Fruit fly (Drosophila melanogaster) whole organism, embryonic: ENCODE measurements around the gene ZIPIC.

Source experiments
- CG10147 ChIP-seq: fragments of 200-800 bp; sonication (Bioruptor generic); optimal IDR thresholded peaks from 2 replicates; lab custom pipeline; 2019; ENCODE audit warnings: missing biosample characterization, mild to moderate bottlenecking, missing genetic modification characterization, moderate library complexity
- CG1024 ChIP-seq: fragments of 200-800 bp; sonication (Bioruptor generic); IDR thresholded peaks from 2 replicates; pipeline ENCODE4 v1.3.6; 2022; ENCODE audit warnings: missing biosample characterization, missing genetic modification characterization
- CG10431 ChIP-seq: fragments of 200-800 bp; sonication (Bioruptor generic); optimal IDR thresholded peaks from 3 replicates; lab custom pipeline; 2018; ENCODE audit warnings: missing biosample characterization, mild to moderate bottlenecking, missing genetic modification characterization
- CG10654 ChIP-seq: fragments of 200-800 bp; sonication (Bioruptor generic); optimal IDR thresholded peaks from 2 replicates; lab custom pipeline; 2016; ENCODE audit warnings: missing biosample characterization, missing genetic modification characterization
- CG15269 ChIP-seq: fragments of 200-800 bp; sonication (Bioruptor generic); optimal IDR thresholded peaks from 2 replicates; lab custom pipeline; 2018; ENCODE audit warnings: missing biosample characterization, mild to moderate bottlenecking, missing genetic modification characterization, moderate library complexity
- CG17568 ChIP-seq: fragments of 200-800 bp; sonication (Bioruptor generic); optimal IDR thresholded peaks from 2 replicates; lab custom pipeline; 2018; ENCODE audit warnings: missing biosample characterization, mild to moderate bottlenecking, missing genetic modification characterization, moderate library complexity
- CG18599 ChIP-seq: fragments of 200-800 bp; sonication (Bioruptor generic); optimal IDR thresholded peaks from 3 replicates; lab custom pipeline; 2017; ENCODE audit warnings: missing biosample characterization, missing genetic modification characterization, mild to moderate bottlenecking, moderate library complexity, missing genetic modification reagents
- CG30403 ChIP-seq: fragments of 200-800 bp; sonication (Bioruptor generic); optimal IDR thresholded peaks from 3 replicates; lab custom pipeline; 2016; ENCODE audit warnings: missing biosample characterization, missing genetic modification characterization
- CG3065 ChIP-seq: fragments of 200-800 bp; sonication (Bioruptor generic); optimal IDR thresholded peaks from 2 replicates; lab custom pipeline; 2016; ENCODE audit warnings: missing biosample characterization, missing genetic modification characterization
- CG4424 ChIP-seq: fragments of 200-800 bp; sonication (Bioruptor generic); optimal IDR thresholded peaks from 3 replicates; lab custom pipeline; 2016; ENCODE audit warnings: missing biosample characterization, missing genetic modification characterization
- CG4707 ChIP-seq: fragments of 200-800 bp; sonication (Bioruptor generic); optimal IDR thresholded peaks from 2 replicates; lab custom pipeline; 2018; ENCODE audit warnings: missing biosample characterization, mild to moderate bottlenecking, missing genetic modification characterization, moderate library complexity
- CG7372 ChIP-seq: fragments of 200-800 bp; sonication (Bioruptor generic); IDR thresholded peaks from 2 replicates; pipeline ENCODE4 v1.3.6; 2022; ENCODE audit warnings: missing biosample characterization, missing genetic modification characterization
- CG7987 ChIP-seq: fragments of 200-800 bp; sonication (Bioruptor generic); optimal IDR thresholded peaks from 2 replicates; lab custom pipeline; 2018; ENCODE audit warnings: missing biosample characterization, mild to moderate bottlenecking, missing genetic modification characterization, moderate library complexity
- CG9797 ChIP-seq: fragments of 200-800 bp; sonication (Bioruptor generic); optimal IDR thresholded peaks from 3 replicates; lab custom pipeline; 2018; ENCODE audit warnings: missing biosample characterization, mild to moderate bottlenecking, missing genetic modification characterization
- CG9932 ChIP-seq: fragments of 200-800 bp; sonication (Bioruptor generic); IDR thresholded peaks from 2 replicates; pipeline ENCODE4 v1.3.6; 2022; ENCODE audit warnings: missing biosample characterization, missing genetic modification characterization
- CrebB ChIP-seq: fragments of 200-800 bp; sonication (Bioruptor generic); optimal IDR thresholded peaks from 3 replicates; lab custom pipeline; 2018; ENCODE audit warnings: missing biosample characterization, mild to moderate bottlenecking, missing genetic modification characterization
- D ChIP-seq, 2 experiments: fragments of 200-800 bp in 1 of 2; fragments of >200 bp in 1 of 2; sonication (Bioruptor generic) in 1 of 2; optimal IDR thresholded peaks; 2 replicates in 1 of 2; 3 replicates in 1 of 2; lab custom pipeline; 2017; ENCODE audit warnings: mild to moderate bottlenecking in 1 of 2, missing biosample characterization in 1 of 2, missing genetic modification characterization in 1 of 2, missing genetic modification reagents in 1 of 2
- Ets65A ChIP-seq: fragments of 200-800 bp; sonication (Bioruptor generic); peaks from one replicate; lab custom pipeline; 2016; ENCODE audit warnings: missing biosample characterization, missing genetic modification characterization
- H15 ChIP-seq: fragments of 200-800 bp; sonication (Bioruptor generic); IDR thresholded peaks from 3 replicates; pipeline ENCODE4 v1.3.6; 2022; ENCODE audit warnings: missing biosample characterization, missing genetic modification characterization
- Hey ChIP-seq: fragments of 200-800 bp; sonication (Bioruptor generic); optimal IDR thresholded peaks from 3 replicates; lab custom pipeline; 2018; ENCODE audit warnings: missing biosample characterization, mild to moderate bottlenecking, missing genetic modification characterization
- HmgD ChIP-seq: fragments of 200-800 bp; sonication (Bioruptor generic); optimal IDR thresholded peaks from 3 replicates; lab custom pipeline; 2016; ENCODE audit warnings: missing biosample characterization, missing genetic modification characterization
- HmgZ ChIP-seq: fragments of 200-800 bp; sonication (Bioruptor generic); optimal IDR thresholded peaks from 2 replicates; lab custom pipeline; 2018; ENCODE audit warnings: missing biosample characterization, mild to moderate bottlenecking, missing genetic modification characterization
- Hr3 ChIP-seq: fragments of 200-800 bp; sonication (Bioruptor generic); optimal IDR thresholded peaks from 3 replicates; lab custom pipeline; 2016; ENCODE audit warnings: missing biosample characterization, missing genetic modification characterization
- Kr ChIP-seq: fragments of 200-800 bp; sonication (Bioruptor generic); optimal IDR thresholded peaks from 2 replicates; lab custom pipeline; 2017; ENCODE audit warnings: missing biosample characterization, mild to moderate bottlenecking, missing genetic modification characterization
- TFAM ChIP-seq: fragments of 200-800 bp; sonication (Bioruptor generic); optimal IDR thresholded peaks from 2 replicates; lab custom pipeline; 2017; ENCODE audit warnings: missing biosample characterization, missing genetic modification characterization, inconsistent platforms
- Tbp ChIP-seq: fragments of >200 bp; optimal IDR thresholded peaks from 2 replicates; lab custom pipeline; 2018; ENCODE audit warnings: missing biosample characterization, missing genetic modification characterization
- amos ChIP-seq: fragments of 200-800 bp; sonication (Bioruptor generic); IDR thresholded peaks from 2 replicates; pipeline ENCODE4 v1.3.6; 2022; ENCODE audit warnings: missing biosample characterization, missing genetic modification characterization; ENCODE audit not compliant: partially characterized antibody
- cad ChIP-seq: fragments of >200 bp; optimal IDR thresholded peaks from 2 replicates; lab custom pipeline; 2017; ENCODE audit warnings: missing biosample characterization, missing genetic modification characterization
- caup ChIP-seq: fragments of 200-800 bp; sonication (Bioruptor generic); optimal IDR thresholded peaks from 3 replicates; lab custom pipeline; 2017; ENCODE audit warnings: missing biosample characterization, mild to moderate bottlenecking, missing genetic modification characterization, moderate library complexity; ENCODE audit not compliant: severe bottlenecking
- ci ChIP-seq: fragments of 200-800 bp; sonication (Bioruptor generic); IDR thresholded peaks from 3 replicates; pipeline ENCODE4 v1.3.6; 2022; ENCODE audit warnings: missing biosample characterization, missing genetic modification characterization
- cwo ChIP-seq: fragments of 200-800 bp; sonication (Bioruptor generic); optimal IDR thresholded peaks from 3 replicates; lab custom pipeline; 2017; ENCODE audit warnings: missing biosample characterization, missing genetic modification characterization, mild to moderate bottlenecking, moderate library complexity, missing genetic modification reagents
- dati ChIP-seq: fragments of 200-800 bp; sonication (Bioruptor generic); IDR thresholded peaks from 2 replicates; pipeline ENCODE4 v1.3.6; 2022; ENCODE audit warnings: missing biosample characterization, missing genetic modification characterization
- dimm ChIP-seq: fragments of 200-800 bp; sonication (Bioruptor generic); IDR thresholded peaks from 2 replicates; pipeline ENCODE4 v1.3.6; 2022; ENCODE audit warnings: missing biosample characterization, missing genetic modification characterization
- ems ChIP-seq: fragments of 200-800 bp; sonication (Bioruptor generic); optimal IDR thresholded peaks from 3 replicates; lab custom pipeline; 2016; ENCODE audit warnings: missing biosample characterization, missing genetic modification characterization
- gt ChIP-seq: fragments of 200-800 bp; sonication (Bioruptor generic); IDR thresholded peaks from 2 replicates; pipeline ENCODE4 v1.3.6; 2022; ENCODE audit warnings: missing biosample characterization, missing genetic modification characterization
- ham ChIP-seq: fragments of 200-800 bp; sonication (Bioruptor generic); IDR thresholded peaks from 2 replicates; pipeline ENCODE4 v1.3.6; 2022; ENCODE audit warnings: missing biosample characterization, missing genetic modification characterization
- lbe ChIP-seq: fragments of 200-800 bp; sonication (Bioruptor generic); optimal IDR thresholded peaks from 2 replicates; lab custom pipeline; 2016; ENCODE audit warnings: missing biosample characterization, mild to moderate bottlenecking, missing genetic modification characterization
- nau ChIP-seq: fragments of 200-800 bp; sonication (Bioruptor generic); optimal IDR thresholded peaks from 3 replicates; lab custom pipeline; 2017; ENCODE audit warnings: missing biosample characterization, mild to moderate bottlenecking, missing genetic modification characterization, missing genetic modification reagents
- nom ChIP-seq: fragments of 200-800 bp; sonication (Bioruptor generic); optimal IDR thresholded peaks from 2 replicates; lab custom pipeline; 2017; ENCODE audit warnings: missing biosample characterization, missing genetic modification characterization, mild to moderate bottlenecking, moderate library complexity, missing genetic modification reagents
- pan ChIP-seq, 4 experiments: fragments of >200 bp in 3 of 4; fragments of 200-800 bp in 1 of 4; sonication (Bioruptor generic) in 1 of 4; optimal IDR thresholded peaks in 3 of 4; IDR thresholded peaks in 1 of 4; 2 replicates each; pipeline versions ENCODE4 v1.3.6 to Lab custom; 2017 to 2022; ENCODE audit warnings: missing biosample characterization in 2 of 4, missing genetic modification characterization in 2 of 4, mixed read lengths in 1 of 4
- pfk ChIP-seq: fragments of 200-800 bp; sonication (Bioruptor generic); optimal IDR thresholded peaks from 2 replicates; lab custom pipeline; 2018; ENCODE audit warnings: missing biosample characterization, mild to moderate bottlenecking, missing genetic modification characterization, moderate library complexity
- sc ChIP-seq, 3 experiments: fragments of >200 bp in 2 of 3; fragments of 200-800 bp in 1 of 3; sonication (Bioruptor generic) in 1 of 3; optimal IDR thresholded peaks; 2 replicates in 2 of 3; 3 replicates in 1 of 3; lab custom pipeline; 2017; ENCODE audit warnings: mild to moderate bottlenecking in 1 of 3, missing biosample characterization in 1 of 3, missing genetic modification characterization in 1 of 3, missing genetic modification reagents in 1 of 3
- sens-2 ChIP-seq: fragments of 200-800 bp; sonication (Bioruptor generic); IDR thresholded peaks from 2 replicates; pipeline ENCODE4 v1.3.6; 2022; ENCODE audit warnings: missing biosample characterization, missing genetic modification characterization
- seq ChIP-seq: fragments of 200-800 bp; sonication (Bioruptor generic); IDR thresholded peaks from 2 replicates; pipeline ENCODE4 v1.3.6; 2022; ENCODE audit warnings: missing biosample characterization, missing genetic modification characterization
- sisA ChIP-seq: fragments of 200-800 bp; sonication (Bioruptor generic); IDR thresholded peaks from 2 replicates; pipeline ENCODE4 v1.3.6; 2022; ENCODE audit warnings: missing biosample characterization, missing genetic modification characterization
- slou ChIP-seq: fragments of 200-800 bp; sonication (Bioruptor generic); optimal IDR thresholded peaks from 3 replicates; lab custom pipeline; 2016; ENCODE audit warnings: missing biosample characterization, missing genetic modification characterization
- sna ChIP-seq: fragments of 200-800 bp; sonication (Bioruptor generic); IDR thresholded peaks from 2 replicates; pipeline ENCODE4 v1.3.6; 2022; ENCODE audit warnings: missing biosample characterization, missing genetic modification characterization; ENCODE audit not compliant: partially characterized antibody
- tio ChIP-seq: fragments of 200-800 bp; sonication (Bioruptor generic); optimal IDR thresholded peaks from 2 replicates; lab custom pipeline; 2017; ENCODE audit warnings: missing biosample characterization, missing genetic modification characterization, inconsistent platforms

Gene ZIPIC

DNA sequence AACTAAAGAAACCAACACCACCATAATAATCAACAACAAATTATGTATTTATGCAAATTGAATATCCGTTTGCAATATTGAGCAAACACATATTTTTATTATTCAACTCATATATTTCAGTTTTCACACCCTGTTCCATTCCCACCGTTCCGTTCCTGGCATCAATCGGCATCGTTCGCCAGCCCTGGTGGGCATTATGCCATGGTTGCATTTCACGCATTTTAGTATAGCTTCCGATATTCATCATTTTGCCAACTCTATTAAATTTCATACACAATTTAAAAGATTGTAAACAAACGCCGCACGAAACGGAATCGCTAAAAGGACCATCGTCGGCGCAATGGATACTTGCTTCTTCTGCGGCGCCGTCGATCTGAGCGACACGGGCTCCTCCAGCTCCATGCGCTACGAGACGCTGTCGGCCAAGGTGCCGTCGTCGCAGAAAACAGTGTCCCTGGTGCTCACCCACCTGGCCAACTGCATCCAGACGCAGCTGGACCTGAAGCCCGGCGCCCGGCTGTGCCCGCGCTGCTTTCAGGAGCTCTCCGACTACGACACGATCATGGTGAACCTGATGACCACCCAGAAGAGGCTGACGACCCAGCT is 6.6 kb upstream of the ZIPIC start, which contains the start of gene Sry-delta (continued):
- TF ChIP-seq CrebB (tag; lab: Kevin White, UChicago): peak; percentile 71
- TF ChIP-seq sc (optimal IDR thresholded peaks at IDR 0.05; lab: Kevin White, UChicago): no peak
- peak; percentile 19 for TF ChIP-seq sc (GFP tag; optimal IDR thresholded peaks at IDR 0.05; lab: Kevin White, UChicago)
- no peak for TF ChIP-seq dati
- peak; percentile 83 for TF ChIP-seq CG7987 (GFP tag; lab: Kevin White, UChicago)
- no peak for TF ChIP-seq gt (GFP tag; lab: Robert Waterston, UW)
- TF ChIP-seq CG4707: peak; percentile 31
- TF ChIP-seq CG4424 (GFP tag; lab: Kevin White, UChicago): peak; percentile 85
- TF ChIP-seq pan (optimal IDR thresholded peaks at IDR 0.05; lab: Kevin White, UChicago): no peak
- peak in 1 of 2 experiments; percentile 78 for TF ChIP-seq pan (GFP tag; optimal IDR thresholded peaks at IDR 0.05 in 1 of 2, IDR thresholded peaks at IDR 0.05 in 1 of 2)
- TF ChIP-seq ems (GFP tag; lab: Kevin White, UChicago): peak; percentile 69
- TF ChIP-seq sna (GFP tag; lab: Robert Waterston, UW): peak; percentile 81
- peak; percentile 85 for TF ChIP-seq CG1024 (GFP tag; lab: Robert Waterston, UW)
- TF ChIP-seq HmgD (GFP tag; lab: Kevin White, UChicago): peak; percentile 96
- TF ChIP-seq CG9797 (GFP tag; lab: Kevin White, UChicago): peak; percentile 66
- peak; percentile 11 for TF ChIP-seq CG10431
- TF ChIP-seq D (optimal IDR thresholded peaks at IDR 0.05; lab: Kevin White, UChicago): no peak
- TF ChIP-seq D (GFP tag; optimal IDR thresholded peaks at IDR 0.05; lab: Kevin White, UChicago): peak; percentile 37
- peak; percentile 85 for TF ChIP-seq CG10654 (GFP tag; lab: Kevin White, UChicago)
- TF ChIP-seq Ets65A (GFP tag; lab: Kevin White, UChicago): peak; percentile 99
- peak; percentile 90 for TF ChIP-seq HmgZ
- peak; percentile 68 for TF ChIP-seq lbe (GFP tag; lab: Kevin White, UChicago)
- peak; percentile 13 for TF ChIP-seq TFAM (GFP tag; lab: Kevin White, UChicago)
- TF ChIP-seq CG10147: peak; percentile 67
- peak; percentile 45 for TF ChIP-seq CG3065
- TF ChIP-seq cad: peak; percentile 54
- TF ChIP-seq nau (GFP tag; lab: Kevin White, UChicago): no peak
- TF ChIP-seq ham (GFP tag; lab: Robert Waterston, UW): no peak; the same call in 1 of the 2 replicates
- TF ChIP-seq CG7372 (GFP tag; lab: Robert Waterston, UW): peak; percentile 44; the same call in 1 of the 2 replicates
- TF ChIP-seq tio (GFP tag; lab: Kevin White, UChicago): no peak
- TF ChIP-seq slou (GFP tag; lab: Kevin White, UChicago): peak; percentile 68
- no peak for TF ChIP-seq CG17568 (GFP tag; lab: Kevin White, UChicago)
- no peak for TF ChIP-seq caup
- peak; percentile 96 for TF ChIP-seq CG9932
- TF ChIP-seq Tbp (GFP tag; lab: Kevin White, UChicago): peak; percentile 47
- TF ChIP-seq CG30403 (GFP tag; lab: Kevin White, UChicago): peak; percentile 90
- TF ChIP-seq Hey (tag; lab: Kevin White, UChicago): no peak
- peak; percentile 70 for TF ChIP-seq nom
- TF ChIP-seq ci (GFP tag; lab: Robert Waterston, UW): peak; percentile 86
- TF ChIP-seq Kr (GFP tag; lab: Kevin White, UChicago): no peak
- TF ChIP-seq Hr3 (GFP tag; lab: Kevin White, UChicago): peak; percentile 68
- no peak for TF ChIP-seq CG15269 (tag; lab: Kevin White, UChicago)
- TF ChIP-seq CG18599 (GFP tag; lab: Kevin White, UChicago): no peak
- TF ChIP-seq sens-2 (GFP tag; lab: Robert Waterston, UW): peak; percentile 61; the same call in 1 of the 2 replicates
- TF ChIP-seq pfk (GFP tag; lab: Kevin White, UChicago): peak; percentile 99
- no peak; the same call in 1 of the 2 replicates for TF ChIP-seq seq (GFP tag; lab: Robert Waterston, UW)
- peak; percentile 61; the same call in 1 of the 3 replicates for TF ChIP-seq H15 (GFP tag; lab: Robert Waterston, UW)
- peak; percentile 81 for TF ChIP-seq amos (GFP tag; lab: Robert Waterston, UW)
- TF ChIP-seq sisA (GFP tag; lab: Robert Waterston, UW): peak; percentile 78
- TF ChIP-seq dimm (GFP tag; lab: Robert Waterston, UW): 0 out of 2 replicates have a peak, but pooled peaks have one; percentile 3
- TF ChIP-seq cwo: no peak
